Fruit fly (Drosophila melanogaster) whole organism, embryonic: ENCODE data around the gene Max.

Experiments
- BtbVII ChIP-seq: fragments of 200-800 bp; sonication (Bioruptor generic); optimal IDR thresholded peaks from 3 replicates; lab custom pipeline; 2017; ENCODE audit warnings: missing biosample characterization, mild to moderate bottlenecking, missing genetic modification characterization
- CG10321 ChIP-seq: fragments of 200-800 bp; sonication (Bioruptor generic); IDR thresholded peaks from 2 replicates; pipeline ENCODE4 v1.3.6; 2022; ENCODE audit warnings: missing biosample characterization, missing genetic modification characterization
- CG10462 ChIP-seq: fragments of 200-800 bp; sonication (Bioruptor generic); optimal IDR thresholded peaks from 2 replicates; lab custom pipeline; 2016; ENCODE audit warnings: missing biosample characterization, missing genetic modification characterization
- CG10654 ChIP-seq: fragments of 200-800 bp; sonication (Bioruptor generic); optimal IDR thresholded peaks from 2 replicates; lab custom pipeline; 2016; ENCODE audit warnings: missing biosample characterization, missing genetic modification characterization
- CG13894 ChIP-seq: fragments of 200-800 bp; sonication (Bioruptor generic); optimal IDR thresholded peaks from 3 replicates; lab custom pipeline; 2018; ENCODE audit warnings: missing biosample characterization, mild to moderate bottlenecking, missing genetic modification characterization, moderate library complexity
- CG14050 ChIP-seq: fragments of 200-800 bp; sonication (Bioruptor generic); IDR thresholded peaks from 3 replicates; pipeline ENCODE4 v1.3.6; 2022; ENCODE audit warnings: missing biosample characterization, missing genetic modification characterization
- CG15011 ChIP-seq: fragments of 200-800 bp; sonication (Bioruptor generic); optimal IDR thresholded peaks from 3 replicates; lab custom pipeline; 2018; ENCODE audit warnings: missing biosample characterization, mild to moderate bottlenecking, missing genetic modification characterization
- CG15696 ChIP-seq: fragments of 200-800 bp; sonication (Bioruptor generic); optimal IDR thresholded peaks from 2 replicates; lab custom pipeline; 2019; ENCODE audit warnings: missing biosample characterization, mild to moderate bottlenecking, missing genetic modification characterization, moderate library complexity
- CG1602 ChIP-seq: fragments of 200-800 bp; sonication (Bioruptor generic); optimal IDR thresholded peaks from 3 replicates; lab custom pipeline; 2016; ENCODE audit warnings: missing biosample characterization, missing genetic modification characterization
- CG17802 ChIP-seq: fragments of 200-800 bp; sonication (Bioruptor generic); optimal IDR thresholded peaks from 2 replicates; lab custom pipeline; 2018; ENCODE audit warnings: missing biosample characterization, mild to moderate bottlenecking, missing genetic modification characterization, moderate library complexity
- CG18011 ChIP-seq: fragments of 200-800 bp; sonication (Bioruptor generic); optimal IDR thresholded peaks from 2 replicates; lab custom pipeline; 2017; ENCODE audit warnings: missing biosample characterization, missing genetic modification characterization, mild to moderate bottlenecking, moderate library complexity, missing genotype
- CG18619 ChIP-seq: fragments of 200-800 bp; sonication (Bioruptor generic); optimal IDR thresholded peaks from 3 replicates; lab custom pipeline; 2017; ENCODE audit warnings: missing biosample characterization, mild to moderate bottlenecking, missing genetic modification characterization
- CG2889 ChIP-seq: fragments of 200-800 bp; sonication (Bioruptor generic); IDR thresholded peaks from 3 replicates; pipeline ENCODE4 v1.3.6; 2022; ENCODE audit warnings: missing biosample characterization, missing genetic modification characterization
- CG32532 ChIP-seq: fragments of 200-800 bp; sonication (Bioruptor generic); IDR thresholded peaks from 2 replicates; pipeline ENCODE4 v1.3.6; 2022; ENCODE audit warnings: missing biosample characterization, missing genetic modification characterization
- CG32767 ChIP-seq: fragments of 200-800 bp; sonication (Bioruptor generic); IDR thresholded peaks from 2 replicates; pipeline ENCODE4 v1.3.6; 2022; ENCODE audit warnings: missing biosample characterization, missing genetic modification characterization
- CG4707 ChIP-seq: fragments of 200-800 bp; sonication (Bioruptor generic); optimal IDR thresholded peaks from 2 replicates; lab custom pipeline; 2018; ENCODE audit warnings: missing biosample characterization, mild to moderate bottlenecking, missing genetic modification characterization, moderate library complexity
- CG5180 ChIP-seq: fragments of 200-800 bp; sonication (Bioruptor generic); optimal IDR thresholded peaks from 3 replicates; lab custom pipeline; 2017; ENCODE audit warnings: missing biosample characterization, missing genetic modification characterization, mild to moderate bottlenecking, moderate library complexity, missing genetic modification reagents
- CG7745 ChIP-seq: fragments of 200-800 bp; sonication (Bioruptor generic); optimal IDR thresholded peaks from 2 replicates; lab custom pipeline; 2018; ENCODE audit warnings: missing biosample characterization, mild to moderate bottlenecking, missing genetic modification characterization, moderate library complexity
- CG7963 ChIP-seq: fragments of 200-800 bp; sonication (Bioruptor generic); IDR thresholded peaks from 3 replicates; pipeline ENCODE4 v1.3.6; 2022; ENCODE audit warnings: missing biosample characterization, missing genetic modification characterization; ENCODE audit not compliant: partially characterized antibody
- CG9817 ChIP-seq: fragments of 200-800 bp; sonication (Bioruptor generic); optimal IDR thresholded peaks from 2 replicates; lab custom pipeline; 2018; ENCODE audit warnings: missing biosample characterization, mild to moderate bottlenecking, missing genetic modification characterization, moderate library complexity
- Dek ChIP-seq: fragments of 200-800 bp; sonication (Bioruptor generic); optimal IDR thresholded peaks from 3 replicates; lab custom pipeline; 2019; ENCODE audit warnings: missing biosample characterization, mild to moderate bottlenecking, missing genetic modification characterization, moderate library complexity
- Ets97D ChIP-seq: fragments of 200-800 bp; sonication (Bioruptor generic); optimal IDR thresholded peaks from 3 replicates; lab custom pipeline; 2016; ENCODE audit warnings: missing biosample characterization, missing genetic modification characterization
- H2.0 ChIP-seq: fragments of 200-800 bp; sonication (Bioruptor generic); IDR thresholded peaks from 2 replicates; pipeline ENCODE4 v1.3.6; 2022; ENCODE audit warnings: missing biosample characterization, missing genetic modification characterization
- Hsf ChIP-seq: fragments of 200-800 bp; sonication (Bioruptor generic); optimal IDR thresholded peaks from 3 replicates; lab custom pipeline; 2016; ENCODE audit warnings: missing biosample characterization, missing genetic modification characterization
- Myb ChIP-seq: fragments of 200-800 bp; sonication (Bioruptor generic); optimal IDR thresholded peaks from 2 replicates; lab custom pipeline; 2016; ENCODE audit warnings: missing biosample characterization, missing genetic modification characterization
- NfI ChIP-seq: fragments of 200-800 bp; sonication (Bioruptor generic); optimal IDR thresholded peaks from 3 replicates; lab custom pipeline; 2018; ENCODE audit warnings: missing biosample characterization, mild to moderate bottlenecking, missing genetic modification characterization, moderate library complexity
- Poxn ChIP-seq: fragments of 200-800 bp; sonication (Bioruptor generic); IDR thresholded peaks from 2 replicates; pipeline ENCODE4 v1.3.6; 2022; ENCODE audit warnings: missing biosample characterization, missing genetic modification characterization
- Scr ChIP-seq: fragments of 200-800 bp; sonication (Bioruptor generic); IDR thresholded peaks from 2 replicates; pipeline ENCODE4 v1.3.6; 2022; ENCODE audit warnings: missing biosample characterization, missing genetic modification characterization; ENCODE audit not compliant: partially characterized antibody
- Sox102F ChIP-seq: fragments of 200-800 bp; sonication (Bioruptor generic); optimal IDR thresholded peaks from 2 replicates; lab custom pipeline; 2018; ENCODE audit warnings: missing biosample characterization, mild to moderate bottlenecking, missing genetic modification characterization, moderate library complexity
- Sry-δ ChIP-seq: fragments of 200-800 bp; sonication (Bioruptor generic); optimal IDR thresholded peaks from 2 replicates; lab custom pipeline; 2016; ENCODE audit warnings: missing biosample characterization, missing genetic modification characterization
- Vsx1 ChIP-seq: fragments of 200-800 bp; sonication (Bioruptor generic); optimal IDR thresholded peaks from 2 replicates; lab custom pipeline; 2017; ENCODE audit warnings: missing biosample characterization, mild to moderate bottlenecking, missing genetic modification characterization, missing genetic modification reagents
- Xbp1 ChIP-seq: fragments of 200-800 bp; sonication (Bioruptor generic); optimal IDR thresholded peaks from 3 replicates; lab custom pipeline; 2016; ENCODE audit warnings: missing biosample characterization, mild to moderate bottlenecking, missing genetic modification characterization
- abd-A ChIP-seq: fragments of 200-800 bp; sonication (Bioruptor generic); optimal IDR thresholded peaks from 3 replicates; lab custom pipeline; 2019; ENCODE audit warnings: missing biosample characterization, mild to moderate bottlenecking, missing genetic modification characterization, moderate library complexity
- ac ChIP-seq: fragments of 200-800 bp; sonication (Bioruptor generic); optimal IDR thresholded peaks from 3 replicates; lab custom pipeline; 2017; ENCODE audit warnings: missing biosample characterization, mild to moderate bottlenecking, missing genetic modification characterization
- bcd ChIP-seq: fragments of 200-800 bp; sonication (Bioruptor generic); optimal IDR thresholded peaks from 2 replicates; lab custom pipeline; 2017; ENCODE audit warnings: missing biosample characterization, mild to moderate bottlenecking, missing genetic modification characterization
- bigmax ChIP-seq: fragments of 200-800 bp; sonication (Bioruptor generic); optimal IDR thresholded peaks from 2 replicates; lab custom pipeline; 2018; ENCODE audit warnings: missing biosample characterization, mild to moderate bottlenecking, missing genetic modification characterization
- cwo ChIP-seq: fragments of 200-800 bp; sonication (Bioruptor generic); optimal IDR thresholded peaks from 3 replicates; lab custom pipeline; 2017; ENCODE audit warnings: missing biosample characterization, missing genetic modification characterization, mild to moderate bottlenecking, moderate library complexity, missing genetic modification reagents
- fd64A ChIP-seq: fragments of 200-800 bp; sonication (Bioruptor generic); optimal IDR thresholded peaks from 3 replicates; lab custom pipeline; 2018; ENCODE audit warnings: missing biosample characterization, mild to moderate bottlenecking, missing genetic modification characterization
- jigr1 ChIP-seq: fragments of 200-800 bp; sonication (Bioruptor generic); IDR thresholded peaks from 3 replicates; pipeline ENCODE4 v1.3.6; 2022; ENCODE audit warnings: missing biosample characterization, missing genetic modification characterization
- klu ChIP-seq: fragments of 200-800 bp; sonication (Bioruptor generic); IDR thresholded peaks from 2 replicates; pipeline ENCODE4 v1.3.6; 2022; ENCODE audit warnings: missing biosample characterization, missing genetic modification characterization
- lab ChIP-seq: fragments of 200-800 bp; sonication (Bioruptor generic); optimal IDR thresholded peaks from 3 replicates; lab custom pipeline; 2017; ENCODE audit warnings: missing biosample characterization, missing genetic modification characterization, mild to moderate bottlenecking, moderate library complexity, missing genetic modification reagents
- nau ChIP-seq: fragments of 200-800 bp; sonication (Bioruptor generic); optimal IDR thresholded peaks from 3 replicates; lab custom pipeline; 2017; ENCODE audit warnings: missing biosample characterization, mild to moderate bottlenecking, missing genetic modification characterization, missing genetic modification reagents
- otp ChIP-seq: fragments of 200-800 bp; sonication (Bioruptor generic); IDR thresholded peaks from 3 replicates; pipeline ENCODE4, ENCODE4 v1.3.6; 2022; ENCODE audit warnings: missing biosample characterization, missing genetic modification characterization
- scrt ChIP-seq: fragments of 200-800 bp; sonication (Bioruptor generic); optimal IDR thresholded peaks from 2 replicates; lab custom pipeline; 2018; ENCODE audit warnings: missing biosample characterization, mild to moderate bottlenecking, missing genetic modification characterization, moderate library complexity
- sd ChIP-seq: fragments of 200-800 bp; sonication (Bioruptor generic); optimal IDR thresholded peaks from 3 replicates; lab custom pipeline; 2018; ENCODE audit warnings: missing biosample characterization, mild to moderate bottlenecking, missing genetic modification characterization, moderate library complexity
- sim ChIP-seq: fragments of 200-800 bp; sonication (Bioruptor generic); IDR thresholded peaks from 2 replicates; pipeline ENCODE4 v1.3.6; 2022; ENCODE audit warnings: missing biosample characterization, missing genetic modification characterization
- yki ChIP-seq: fragments of >200 bp; optimal IDR thresholded peaks from 3 replicates; lab custom pipeline; 2018
- zen2 ChIP-seq: fragments of 200-800 bp; sonication (Bioruptor generic); IDR thresholded peaks from 3 replicates; pipeline ENCODE4 v1.3.6; 2022; ENCODE audit warnings: missing biosample characterization, missing genetic modification characterization; ENCODE audit not compliant: partially characterized antibody

Max gene

dm6 chr3L:19292440-19293175, 28.6 kb upstream of the Max start, which contains the start of gene Gbs-76A (continued):
- TF ChIP-seq CG32532 (GFP tag; lab: Robert Waterston, UW) = peak; percentile 77
- TF ChIP-seq CG18619 (GFP tag; lab: Kevin White, UChicago) = peak; percentile 85
- TF ChIP-seq sd (tag; lab: Kevin White, UChicago) = peak; percentile 69
- TF ChIP-seq bigmax = no peak
- peak; percentile 86 for TF ChIP-seq Sox102F (GFP tag; lab: Kevin White, UChicago)
- peak; percentile 60 for TF ChIP-seq CG1602
- TF ChIP-seq CG10321 (GFP tag; lab: Robert Waterston, UW) = no peak
- peak; percentile 74 for TF ChIP-seq CG9817 (tag; lab: Kevin White, UChicago)
- peak; percentile 84 for TF ChIP-seq BtbVII (GFP tag; lab: Kevin White, UChicago)
- peak; percentile 87 for TF ChIP-seq cwo (GFP tag; lab: Kevin White, UChicago)
- peak; percentile 21 for TF ChIP-seq Hsf (GFP tag; lab: Kevin White, UChicago)
- peak; percentile 26 for TF ChIP-seq CG17802 (tag; lab: Kevin White, UChicago)
- no peak for TF ChIP-seq fd64A (GFP tag; lab: Kevin White, UChicago)
- TF ChIP-seq CG5180 (GFP tag; lab: Kevin White, UChicago) = peak; percentile 67
- TF ChIP-seq scrt (GFP tag; lab: Kevin White, UChicago) = peak; percentile 77
- no peak for TF ChIP-seq zen2 (GFP tag; lab: Robert Waterston, UW)
- no peak for TF ChIP-seq sim (GFP tag; lab: Robert Waterston, UW)
- peak; percentile 46 for TF ChIP-seq CG15011 (GFP tag; lab: Kevin White, UChicago)
- TF ChIP-seq CG7963 (GFP tag; lab: Robert Waterston, UW) = no peak
- no peak for TF ChIP-seq Sry-δ (GFP tag; lab: Kevin White, UChicago)
- peak; percentile 32 for TF ChIP-seq nau
- TF ChIP-seq CG32767 (GFP tag; lab: Robert Waterston, UW) = peak; percentile 75
- TF ChIP-seq yki = peak; percentile 16
- TF ChIP-seq Scr (GFP tag; lab: Robert Waterston, UW) = peak; percentile 33; the same call in 1 of the 2 replicates
- peak; percentile 56; the same call in 1 of the 3 replicates for TF ChIP-seq CG2889
- TF ChIP-seq klu (GFP tag; lab: Robert Waterston, UW) = no peak
- peak; percentile 87 for TF ChIP-seq CG13894
- TF ChIP-seq CG10462 (GFP tag; lab: Kevin White, UChicago) = peak; percentile 1
- peak; percentile 91 for TF ChIP-seq lab
- peak; percentile 63 for TF ChIP-seq H2.0 (GFP tag; lab: Robert Waterston, UW)
- TF ChIP-seq CG10654 (GFP tag; lab: Kevin White, UChicago) = peak; percentile 1
- peak; percentile 79 for TF ChIP-seq NfI (GFP tag; lab: Kevin White, UChicago)
- peak; percentile 71 for TF ChIP-seq abd-A
- no peak for TF ChIP-seq Ets97D (GFP tag; lab: Kevin White, UChicago)
- peak; percentile 58 for TF ChIP-seq Xbp1
- TF ChIP-seq CG15696 (tag; lab: Kevin White, UChicago) = peak; percentile 64
- no peak; the same call in 2 of the 3 replicates for TF ChIP-seq jigr1 (GFP tag; lab: Robert Waterston, UW)
- TF ChIP-seq bcd (GFP tag; lab: Kevin White, UChicago) = peak; percentile 68
- TF ChIP-seq ac (GFP tag; lab: Kevin White, UChicago) = no peak
- 0 out of 3 replicates have a peak, but pooled peaks have one; percentile 47 for TF ChIP-seq otp
- peak; percentile 69 for TF ChIP-seq CG14050
- peak; percentile 47 for TF ChIP-seq CG18011 (GFP tag; lab: Kevin White, UChicago)
- TF ChIP-seq Dek = peak; percentile 79
- TF ChIP-seq CG4707 = peak; percentile 47
- no peak for TF ChIP-seq Myb (GFP tag; lab: Kevin White, UChicago)
- 0 out of 2 replicates have a peak, but pooled peaks have one; percentile 45 for TF ChIP-seq Poxn (GFP tag; lab: Robert Waterston, UW)
- peak; percentile 70 for TF ChIP-seq Vsx1 (GFP tag; lab: Kevin White, UChicago)
- TF ChIP-seq CG7745 = no peak
